Worm (Caenorhabditis elegans) whole organism, late embryonic: ENCODE data around the gene scl-15.

Experiments used
- K02D7.2 ChIP-seq: sonication (generic microtip); optimal IDR thresholded peaks from 2 replicates; lab custom pipeline; 2017; ENCODE audit warnings: mild to moderate bottlenecking, missing genetic modification characterization, missing compliant biosample characterization
- K09A11.1 ChIP-seq: sonication (generic microtip); optimal IDR thresholded peaks from 2 replicates; lab custom pipeline; 2017; ENCODE audit warnings: antibody characterized with exemption, mild to moderate bottlenecking, missing genetic modification characterization, missing compliant biosample characterization; ENCODE audit not compliant: insufficient read depth
- T23F11.4 ChIP-seq: fragments of 200-800 bp; sonication (Bioruptor generic); optimal IDR thresholded peaks from 2 replicates; lab custom pipeline; 2018; ENCODE audit warnings: mild to moderate bottlenecking, missing genetic modification characterization, missing compliant biosample characterization
- Y22D7AL.16 ChIP-seq: sonication (generic microtip); optimal IDR thresholded peaks from 2 replicates; lab custom pipeline; 2016; ENCODE audit warnings: missing genetic modification characterization, missing compliant biosample characterization
- ama-1 ChIP-seq: fragments of 150-350 bp; optimal IDR thresholded peaks from 2 replicates; lab custom pipeline; 2014
- ceh-18 ChIP-seq: sonication (generic microtip); optimal IDR thresholded peaks from 2 replicates; lab custom pipeline; 2016; ENCODE audit warnings: missing genetic modification characterization, missing compliant biosample characterization
- ceh-19 ChIP-seq: fragments of 200-800 bp; sonication (Bioruptor generic); optimal IDR thresholded peaks from 2 replicates; lab custom pipeline; 2018; ENCODE audit warnings: mild to moderate bottlenecking, missing genetic modification characterization, missing compliant biosample characterization
- ceh-2 ChIP-seq: sonication (generic microtip); optimal IDR thresholded peaks from 2 replicates; lab custom pipeline; 2016; ENCODE audit warnings: missing genotype, missing genetic modification characterization, missing compliant biosample characterization
- ceh-24 ChIP-seq: sonication (generic microtip); optimal IDR thresholded peaks from 2 replicates; lab custom pipeline; 2016; ENCODE audit warnings: mild to moderate bottlenecking, missing genetic modification characterization, missing compliant biosample characterization
- ceh-30 ChIP-seq: fragments of 150-350 bp; optimal IDR thresholded peaks from 2 replicates; lab custom pipeline; 2014; ENCODE audit warnings: missing biosample characterization, missing genetic modification characterization
- ceh-31 ChIP-seq: sonication (generic microtip); optimal IDR thresholded peaks from 2 replicates; lab custom pipeline; 2016; ENCODE audit warnings: missing genetic modification characterization, missing compliant biosample characterization
- ceh-34 ChIP-seq: sonication (generic microtip); optimal IDR thresholded peaks from 2 replicates; lab custom pipeline; 2016; ENCODE audit warnings: mild to moderate bottlenecking, missing genetic modification characterization, missing compliant biosample characterization
- ceh-9 ChIP-seq: sonication (generic microtip); optimal IDR thresholded peaks from 2 replicates; lab custom pipeline; 2016; ENCODE audit warnings: mild to moderate bottlenecking, missing genetic modification characterization, inconsistent platforms, missing compliant biosample characterization
- che-1 ChIP-seq: sonication (generic microtip); optimal IDR thresholded peaks from 2 replicates; lab custom pipeline; 2016; ENCODE audit warnings: mild to moderate bottlenecking, missing genetic modification characterization, missing compliant biosample characterization
- dmd-4 ChIP-seq: sonication (generic microtip); optimal IDR thresholded peaks from 2 replicates; lab custom pipeline; 2016; ENCODE audit warnings: borderline replicate concordance, missing genetic modification characterization, missing compliant biosample characterization
- elt-2 ChIP-seq: sonication (generic microtip); optimal IDR thresholded peaks from 2 replicates; lab custom pipeline; 2016; ENCODE audit warnings: missing genetic modification reagents, missing genetic modification characterization, missing compliant biosample characterization
- elt-4 ChIP-seq: sonication (generic microtip); optimal IDR thresholded peaks from 2 replicates; lab custom pipeline; 2016; ENCODE audit warnings: missing genetic modification characterization, missing compliant biosample characterization
- fax-1 ChIP-seq: sonication (generic microtip); optimal IDR thresholded peaks from 2 replicates; lab custom pipeline; 2016; ENCODE audit warnings: missing genotype, missing genetic modification characterization, missing compliant biosample characterization
- fkh-6 ChIP-seq: sonication (generic microtip); optimal IDR thresholded peaks from 2 replicates; lab custom pipeline; 2016; ENCODE audit warnings: missing genetic modification characterization, missing compliant biosample characterization
- hlh-15 ChIP-seq: sonication (generic microtip); optimal IDR thresholded peaks from 2 replicates; lab custom pipeline; 2016; ENCODE audit warnings: missing genetic modification characterization, missing compliant biosample characterization
- hlh-30 ChIP-seq: sonication (generic microtip); optimal IDR thresholded peaks from 2 replicates; lab custom pipeline; 2017; ENCODE audit warnings: antibody characterized with exemption, missing genetic modification characterization, missing compliant biosample characterization; ENCODE audit not compliant: insufficient read depth
- hlh-6 ChIP-seq: sonication (generic microtip); optimal IDR thresholded peaks from 2 replicates; lab custom pipeline; 2016; ENCODE audit warnings: missing genotype, missing genetic modification characterization, missing compliant biosample characterization
- hlh-8 ChIP-seq: sonication (generic microtip); optimal IDR thresholded peaks from 2 replicates; lab custom pipeline; 2016; ENCODE audit warnings: missing genotype, missing genetic modification characterization, missing compliant biosample characterization
- lin-11 ChIP-seq: fragments of 200-800 bp; sonication (Bioruptor generic); optimal IDR thresholded peaks from 2 replicates; lab custom pipeline; 2018; ENCODE audit warnings: mild to moderate bottlenecking, missing genetic modification characterization, missing compliant biosample characterization
- madf-2 ChIP-seq: sonication (generic microtip); optimal IDR thresholded peaks from 2 replicates; lab custom pipeline; 2017; ENCODE audit warnings: missing genetic modification characterization, missing compliant biosample characterization
- odd-2 ChIP-seq: sonication (generic microtip); optimal IDR thresholded peaks from 2 replicates; lab custom pipeline; 2017; ENCODE audit warnings: antibody characterized with exemption, mild to moderate bottlenecking, missing genetic modification characterization, missing compliant biosample characterization
- pag-3 ChIP-seq: sonication (generic microtip); optimal IDR thresholded peaks from 2 replicates; lab custom pipeline; 2016; ENCODE audit warnings: missing compliant biosample characterization, missing genetic modification characterization, borderline replicate concordance
- pat-9 ChIP-seq: fragments of 200-800 bp; sonication (Bioruptor generic); optimal IDR thresholded peaks from 2 replicates; lab custom pipeline; 2018; ENCODE audit warnings: mild to moderate bottlenecking, missing genetic modification characterization, moderate library complexity, missing compliant biosample characterization
- pros-1 ChIP-seq: fragments of 150-350 bp; optimal IDR thresholded peaks from 2 replicates; lab custom pipeline; 2014; ENCODE audit warnings: missing biosample characterization, missing genetic modification reagents, missing genetic modification characterization
- rnt-1 ChIP-seq: sonication (generic microtip); optimal IDR thresholded peaks from 2 replicates; lab custom pipeline; 2016; ENCODE audit warnings: missing genetic modification characterization, missing compliant biosample characterization
- sox-2 ChIP-seq: fragments of 200-800 bp; sonication (Bioruptor generic); IDR thresholded peaks from 2 replicates; pipeline ENCODE4 v1.3.6; 2022; ENCODE audit warnings: missing genetic modification reagents, missing genetic modification characterization, missing compliant biosample characterization
- sox-4 ChIP-seq: sonication (generic microtip); optimal IDR thresholded peaks from 2 replicates; lab custom pipeline; 2017; ENCODE audit warnings: mild to moderate bottlenecking, missing genetic modification characterization, inconsistent platforms, missing compliant biosample characterization
- tbx-2 ChIP-seq: sonication (generic microtip); optimal IDR thresholded peaks from 2 replicates; lab custom pipeline; 2016; ENCODE audit warnings: missing genetic modification characterization, missing compliant biosample characterization
- tbx-7 ChIP-seq: sonication (generic microtip); optimal IDR thresholded peaks from 2 replicates; lab custom pipeline; 2016; ENCODE audit warnings: missing genotype, missing genetic modification characterization, missing compliant biosample characterization
- unc-55 ChIP-seq: sonication (generic microtip); optimal IDR thresholded peaks from 2 replicates; lab custom pipeline; 2017; ENCODE audit warnings: missing biosample characterization, missing genetic modification reagents, missing genetic modification characterization
- zip-5 ChIP-seq: sonication (generic microtip); optimal IDR thresholded peaks from 2 replicates; lab custom pipeline; 2016; ENCODE audit warnings: missing genetic modification characterization, missing compliant biosample characterization

scl-15 gene

ce11 chrII:3267365-3267764 lies 17.1 kb downstream of the scl-15 start, which contains the start of gene F02E11.7:
F02E11.7 (plus strand) TSS chrII:3267665.
- TF ChIP-seq hlh-8 (tag; lab: Kevin White, UChicago) (no peak), ceh-9 (tag; lab: Kevin White, UChicago) (no peak), elt-2 (tag; lab: Kevin White, UChicago) (no peak), Y22D7AL.16 (tag; lab: Kevin White, UChicago) (no peak), elt-4 (tag; lab: Kevin White, UChicago) (no peak), odd-2 (no peak), ceh-2 (tag; lab: Kevin White, UChicago) (no peak), ceh-34 (tag; lab: Kevin White, UChicago) (no peak), tbx-2 (no peak), K09A11.1 (tag; lab: Kevin White, UChicago) (no peak), hlh-15 (tag; lab: Kevin White, UChicago) (no peak)
- TF ChIP-seq, all 69 proteins: peak for 0

- TF ChIP-seq sox-2 (GFP tag; lab: Robert Waterston, UW) (no peak), ceh-31 (tag; lab: Kevin White, UChicago) (no peak)
Observed at ce11 chrII:3264704-3265103, 19.8 kb downstream of the scl-15 start.

ce11 chrII:3262504-3262903 lies 22.0 kb downstream of the scl-15 start, which contains the start of gene F02E11.2:
F02E11.2 (plus strand) TSS chrII:3262804.
- TF ChIP-seq pat-9 (tag; lab: Kevin White, UChicago): no peak
- no peak for TF ChIP-seq pros-1 (tag; lab: Kevin White, UChicago)
- TF ChIP-seq ceh-31 (tag; lab: Kevin White, UChicago): no peak
- TF ChIP-seq rnt-1 (tag; lab: Kevin White, UChicago): no peak

ce11 chrII:3259254-3259653 lies 25.2 kb downstream of the scl-15 start, which contains the start of gene gcy-19:
gcy-19 (minus strand) TSS chrII:3259354.
- TF ChIP-seq tbx-7 (tag; lab: Kevin White, UChicago) (no peak), ceh-24 (no peak), che-1 (tag; lab: Kevin White, UChicago) (no peak), sox-4 (no peak), lin-11 (tag; lab: Kevin White, UChicago) (no peak), unc-55 (no peak), zip-5 (tag; lab: Kevin White, UChicago) (no peak)

- TF ChIP-seq madf-2 (no peak), sox-4 (no peak), ceh-30 (tag; lab: Kevin White, UChicago) (no peak), ama-1 (lab: Kevin White, UChicago) (no peak), ceh-18 (tag; lab: Kevin White, UChicago) (no peak), hlh-15 (tag; lab: Kevin White, UChicago) (no peak), hlh-30 (tag; lab: Kevin White, UChicago) (no peak), hlh-6 (tag; lab: Kevin White, UChicago) (no peak), pag-3 (no peak), K02D7.2 (no peak), zip-5 (tag; lab: Kevin White, UChicago) (no peak), Y22D7AL.16 (tag; lab: Kevin White, UChicago) (no peak)
Observed at ce11 chrII:3251782-3252181, 32.7 kb downstream of the scl-15 start.

ce11 chrII:3250195-3250594 lies 34.3 kb downstream of the scl-15 start:
- TF ChIP-seq T23F11.4 (GFP tag; lab: Kevin White, UChicago) (no peak), sox-4 (no peak), pat-9 (tag; lab: Kevin White, UChicago) (no peak), fkh-6 (tag; lab: Kevin White, UChicago) (no peak), ceh-19 (GFP tag; lab: Kevin White, UChicago) (no peak), tbx-7 (tag; lab: Kevin White, UChicago) (no peak), K09A11.1 (tag; lab: Kevin White, UChicago) (no peak), fax-1 (tag; lab: Kevin White, UChicago) (no peak), dmd-4 (no peak)
